Worm (Caenorhabditis elegans) whole organism, young adult: ENCODE results near the gene K11H12.7.

Source experiments
- K12H6.12 ChIP-seq: fragments of 200-800 bp; sonication (Bioruptor generic); optimal IDR thresholded peaks from 2 replicates; lab custom pipeline; 2018; ENCODE audit warnings: mild to moderate bottlenecking, missing genetic modification characterization, missing compliant biosample characterization
- Y53G8AR.9 ChIP-seq: fragments of 200-800 bp; sonication (Bioruptor generic); conservative IDR thresholded peaks from 2 replicates; pipeline ENCODE4 v1.3.6; 2022; ENCODE audit warnings: missing genetic modification reagents, missing genetic modification characterization, missing compliant biosample characterization
- ama-1 ChIP-seq, 3 experiments: fragments of 150-350 bp in 1 of 3; sonication (generic microtip) in 2 of 3; optimal IDR thresholded peaks; 2 replicates each; lab custom pipeline; 2014 to 2018; ENCODE audit warnings: missing biosample characterization in 2 of 3, missing genetic modification characterization in 2 of 3, missing genetic modification reagents in 2 of 3
- aptf-3 ChIP-seq: fragments of 200-800 bp; sonication (Bioruptor generic); IDR thresholded peaks from 2 replicates; pipeline ENCODE4 v1.3.6; 2022; ENCODE audit warnings: missing genetic modification characterization, missing compliant biosample characterization
- athp-1 ChIP-seq: sonication (generic microtip); optimal IDR thresholded peaks from 2 replicates; lab custom pipeline; 2017; ENCODE audit warnings: mild to moderate bottlenecking, missing genetic modification characterization, missing compliant biosample characterization
- him-1 ChIP-seq: sonication (generic microtip); optimal IDR thresholded peaks from 2 replicates; lab custom pipeline; 2016; ENCODE audit warnings: missing genotype, missing genetic modification reagents, missing genetic modification characterization, missing compliant biosample characterization
- lin-54 ChIP-seq: fragments of 200-800 bp; sonication (Bioruptor generic); optimal IDR thresholded peaks from 2 replicates; lab custom pipeline; 2018; ENCODE audit warnings: mild to moderate bottlenecking, missing genetic modification characterization, missing compliant biosample characterization
- zfh-2 ChIP-seq: fragments of 200-800 bp; sonication (Bioruptor generic); conservative IDR thresholded peaks from 2 replicates; pipeline ENCODE4 v1.3.6; 2022; ENCODE audit warnings: missing genetic modification reagents, missing genetic modification characterization, missing compliant biosample characterization
- ztf-28 ChIP-seq: fragments of 200-800 bp; sonication (Bioruptor generic); IDR thresholded peaks from 2 replicates; pipeline ENCODE4 v1.3.6; 2022; ENCODE audit warnings: missing genetic modification reagents, missing genetic modification characterization, missing compliant biosample characterization

DNA sequence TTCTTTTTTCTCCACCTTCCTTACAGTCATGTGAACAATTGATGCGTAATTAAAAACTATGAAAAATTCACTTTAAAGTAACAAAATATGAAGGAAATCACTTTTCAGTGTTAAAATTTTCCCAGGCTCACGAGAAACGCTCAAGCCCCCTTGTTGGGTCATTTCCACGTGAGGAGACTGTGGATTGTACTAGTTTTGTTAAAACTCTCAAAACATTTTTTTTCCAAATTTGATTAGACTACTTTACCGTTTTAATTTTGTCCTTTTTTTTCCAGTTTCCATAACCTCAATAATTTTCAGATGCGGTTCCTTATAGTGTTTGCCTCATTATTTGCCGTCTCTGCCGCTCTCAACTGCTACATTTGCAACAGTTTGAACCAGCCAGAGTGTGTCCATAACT is at the start of gene K11H12.7:
- TF ChIP-seq Y53G8AR.9 (no peak), K12H6.12 (tag; lab: Kevin White, UChicago) (no peak), zfh-2 (no peak), ama-1 (optimal IDR thresholded peaks at IDR 0.05; lab: Kevin White, UChicago) (no peak), ama-1 (GFP tag; optimal IDR thresholded peaks at IDR 0.05; lab: Kevin White, UChicago) (no peak), lin-54 (GFP tag; lab: Kevin White, UChicago) (no peak), him-1 (no peak), athp-1 (tag; lab: Kevin White, UChicago) (no peak), aptf-3 (GFP tag; lab: Robert Waterston, UW) (no peak), ztf-28 (no peak)
